Worm (Caenorhabditis elegans): ENCODE data around the gene F22H10.11.

F22H10.11 gene

ce11 chrX:16677672-16678071 lies 10.2 kb downstream of the F22H10.11 start, which contains the start of gene F22H10.3:
F22H10.3 (minus strand) TSS chrX:16677707.
- TF ChIP-seq F13C5.2 (tag; optimal IDR thresholded peaks at IDR 0.05) (no peak), pes-1 (GFP tag; IDR thresholded peaks at IDR 0.05) (no peak), hmg-4 (GFP tag; optimal IDR thresholded peaks at IDR 0.05) (no peak), sea-1 (GFP tag; conservative IDR thresholded peaks at IDR 0.05) (no peak), B0310.2 (tag; optimal IDR thresholded peaks at IDR 0.05) (no peak), ceh-36 (tag; optimal IDR thresholded peaks at IDR 0.05) (no peak), tbx-11 (GFP tag; IDR thresholded peaks at IDR 0.05) (no peak), scrt-1 (GFP tag; IDR thresholded peaks at IDR 0.05) (no peak), hnd-1 (tag; optimal IDR thresholded peaks at IDR 0.05) (no peak), tra-4 (tag; optimal IDR thresholded peaks at IDR 0.05) (no peak), hmbx-1 (tag; optimal IDR thresholded peaks at IDR 0.05) (no peak)

DNA sequence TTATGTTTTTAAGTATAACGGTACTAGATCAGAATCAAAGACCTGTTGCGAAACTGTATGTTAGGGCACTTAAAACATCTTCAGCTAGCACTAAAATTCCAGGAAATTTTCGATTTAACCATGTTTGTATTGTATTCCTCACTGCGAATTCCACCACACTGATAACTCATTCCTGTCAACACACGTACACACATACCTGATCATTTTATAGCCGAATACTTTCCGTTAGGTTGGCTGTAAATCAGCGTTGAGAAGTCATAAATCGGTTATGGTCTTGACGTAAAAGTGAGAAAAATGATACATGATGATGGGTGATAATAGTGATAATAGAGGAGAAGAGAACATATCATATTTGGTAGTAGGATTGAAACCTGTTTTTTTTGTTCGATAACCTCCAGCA lies 12.1 kb downstream of the F22H10.11 start:
- TF ChIP-seq sea-1 (GFP tag; conservative IDR thresholded peaks at IDR 0.05) (no peak), ceh-36 (tag; optimal IDR thresholded peaks at IDR 0.05) (no peak), tbx-11 (GFP tag; IDR thresholded peaks at IDR 0.05) (no peak), ama-1 (optimal IDR thresholded peaks at IDR 0.05) (no peak), scrt-1 (GFP tag; IDR thresholded peaks at IDR 0.05) (no peak), pes-1 (GFP tag; IDR thresholded peaks at IDR 0.05) (no peak), tbx-37 (GFP tag; conservative IDR thresholded peaks at IDR 0.05) (no peak), ceh-13 (GFP tag; optimal IDR thresholded peaks at IDR 0.05) (no peak), tra-4 (tag; optimal IDR thresholded peaks at IDR 0.05) (no peak), ets-7 (tag; optimal IDR thresholded peaks at IDR 0.05) (no peak), hmbx-1 (tag; optimal IDR thresholded peaks at IDR 0.05) (no peak), hmg-4 (GFP tag; optimal IDR thresholded peaks at IDR 0.05) (no peak), flt-1 (GFP tag; IDR thresholded peaks at IDR 0.05) (no peak), F13C5.2 (tag; optimal IDR thresholded peaks at IDR 0.05) (no peak), B0310.2 (tag; optimal IDR thresholded peaks at IDR 0.05) (no peak), aly-1 (tag; optimal IDR thresholded peaks at IDR 0.05) (no peak), hnd-1 (tag; optimal IDR thresholded peaks at IDR 0.05) (no peak)

- TF ChIP-seq aly-1 (tag; optimal IDR thresholded peaks at IDR 0.05) (no peak), ceh-36 (tag; optimal IDR thresholded peaks at IDR 0.05) (no peak), tra-4 (tag; optimal IDR thresholded peaks at IDR 0.05) (no peak), flt-1 (GFP tag; IDR thresholded peaks at IDR 0.05) (no peak), hnd-1 (tag; optimal IDR thresholded peaks at IDR 0.05) (no peak), F13C5.2 (tag; optimal IDR thresholded peaks at IDR 0.05) (no peak)
These were observed 13.2 kb downstream of the F22H10.11 start, which contains the start of gene tag-343 for ce11 chrX:16674632-16675031. tag-343 (minus strand) TSS chrX:16674732.

ce11 chrX:16672661-16673060 lies 15.2 kb downstream of the F22H10.11 start:
- no peak for TF ChIP-seq ets-7 (tag; optimal IDR thresholded peaks at IDR 0.05)
- TF ChIP-seq hmbx-1 (tag; optimal IDR thresholded peaks at IDR 0.05) = no peak
- TF ChIP-seq tbx-37 (GFP tag; conservative IDR thresholded peaks at IDR 0.05) = no peak
- TF ChIP-seq B0310.2 (tag; optimal IDR thresholded peaks at IDR 0.05) = no peak
- TF ChIP-seq flt-1 (GFP tag; IDR thresholded peaks at IDR 0.05) = no peak
- TF ChIP-seq pes-1 (GFP tag; IDR thresholded peaks at IDR 0.05) = no peak
- TF ChIP-seq F13C5.2 (tag; optimal IDR thresholded peaks at IDR 0.05) = no peak

DNA sequence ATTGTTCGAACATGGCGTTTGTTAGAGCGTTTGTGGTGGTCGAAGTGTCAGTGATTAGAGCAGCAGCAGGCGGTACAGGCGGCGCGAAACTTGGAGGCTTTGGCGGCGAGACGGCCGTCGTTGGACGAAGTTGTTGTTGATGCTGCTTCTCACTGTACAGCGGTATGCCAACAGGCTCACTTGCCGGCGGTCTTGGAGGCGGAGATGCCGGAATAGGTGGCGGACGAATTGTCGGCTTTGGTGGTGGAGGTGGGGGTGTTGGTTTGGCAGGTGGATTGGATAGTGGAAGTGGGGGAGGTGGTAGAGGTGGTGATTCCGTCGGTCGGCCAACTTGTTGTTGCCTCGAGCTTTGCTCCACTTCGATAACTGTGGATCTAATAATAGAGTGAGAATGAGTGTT lies 16.6 kb downstream of the F22H10.11 start:
- no peak for TF ChIP-seq pes-1 (GFP tag; IDR thresholded peaks at IDR 0.05)
- no peak for TF ChIP-seq tbx-11 (GFP tag; IDR thresholded peaks at IDR 0.05)
- TF ChIP-seq ceh-36 (tag; optimal IDR thresholded peaks at IDR 0.05) = no peak
- no peak for TF ChIP-seq hmg-4 (GFP tag; optimal IDR thresholded peaks at IDR 0.05)

DNA sequence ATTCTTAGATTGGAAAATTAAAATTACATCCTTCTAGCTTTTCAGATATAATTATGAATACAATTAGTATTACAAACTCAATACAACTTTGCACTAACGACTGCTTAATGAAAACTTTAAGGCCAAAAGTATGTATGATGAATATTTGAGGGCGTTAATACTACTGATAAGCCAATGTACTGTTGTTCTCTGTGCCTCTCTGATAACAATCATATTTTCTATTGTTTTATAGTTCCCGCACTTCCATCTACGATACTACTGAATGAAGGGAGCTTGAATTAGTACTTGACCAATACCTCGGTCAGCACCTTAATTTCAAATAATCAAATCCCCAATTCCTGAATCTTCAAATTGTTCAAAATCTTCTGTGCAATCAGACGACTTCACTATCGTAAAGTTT lies 18.7 kb downstream of the F22H10.11 start:
- TF ChIP-seq ets-7 (tag; optimal IDR thresholded peaks at IDR 0.05) (no peak), ceh-13 (GFP tag; optimal IDR thresholded peaks at IDR 0.05) (no peak), B0310.2 (tag; optimal IDR thresholded peaks at IDR 0.05) (no peak), ceh-36 (tag; optimal IDR thresholded peaks at IDR 0.05) (no peak), tbx-11 (GFP tag; IDR thresholded peaks at IDR 0.05) (no peak), sea-1 (GFP tag; conservative IDR thresholded peaks at IDR 0.05) (no peak), flt-1 (GFP tag; IDR thresholded peaks at IDR 0.05) (no peak), tra-4 (tag; optimal IDR thresholded peaks at IDR 0.05) (no peak), hmbx-1 (tag; optimal IDR thresholded peaks at IDR 0.05) (no peak), ama-1 (optimal IDR thresholded peaks at IDR 0.05) (no peak), hmg-4 (GFP tag; optimal IDR thresholded peaks at IDR 0.05) (no peak), F13C5.2 (tag; optimal IDR thresholded peaks at IDR 0.05) (no peak), pes-1 (GFP tag; IDR thresholded peaks at IDR 0.05) (no peak), aly-1 (tag; optimal IDR thresholded peaks at IDR 0.05) (no peak), scrt-1 (GFP tag; IDR thresholded peaks at IDR 0.05) (no peak), hnd-1 (tag; optimal IDR thresholded peaks at IDR 0.05) (no peak)

DNA sequence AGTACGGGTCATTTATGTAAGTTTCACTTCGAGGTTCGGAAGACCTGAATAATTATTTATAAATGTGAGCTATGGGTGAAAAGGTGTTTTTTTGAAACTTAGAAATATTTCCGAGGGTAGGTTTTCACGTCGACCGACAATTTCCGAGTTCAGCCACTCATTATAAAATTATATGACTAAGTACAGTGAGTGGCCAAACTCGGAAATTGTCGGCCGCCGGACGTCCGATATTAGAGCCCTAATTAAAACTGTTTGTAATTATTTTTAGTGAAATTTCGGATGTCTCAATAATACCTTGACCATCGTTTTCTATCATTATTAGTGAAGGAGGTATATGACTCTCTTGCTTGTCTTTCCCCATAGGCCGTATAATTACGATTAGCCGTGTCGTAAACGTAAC lies 20.3 kb downstream of the F22H10.11 start:
- no peak for TF ChIP-seq ceh-36 (tag; optimal IDR thresholded peaks at IDR 0.05)
- no peak for TF ChIP-seq B0310.2 (tag; optimal IDR thresholded peaks at IDR 0.05)
- no peak for TF ChIP-seq ets-7 (tag; optimal IDR thresholded peaks at IDR 0.05)
- TF ChIP-seq ama-1 (optimal IDR thresholded peaks at IDR 0.05) = no peak
- no peak for TF ChIP-seq tra-4 (tag; optimal IDR thresholded peaks at IDR 0.05)
- no peak for TF ChIP-seq tbx-37 (GFP tag; conservative IDR thresholded peaks at IDR 0.05)
- no peak for TF ChIP-seq scrt-1 (GFP tag; IDR thresholded peaks at IDR 0.05)
- TF ChIP-seq hmg-4 (GFP tag; optimal IDR thresholded peaks at IDR 0.05) = no peak
- TF ChIP-seq sea-1 (GFP tag; conservative IDR thresholded peaks at IDR 0.05) = no peak
- no peak for TF ChIP-seq pes-1 (GFP tag; IDR thresholded peaks at IDR 0.05)
- TF ChIP-seq hmbx-1 (tag; optimal IDR thresholded peaks at IDR 0.05) = no peak
- no peak for TF ChIP-seq flt-1 (GFP tag; IDR thresholded peaks at IDR 0.05)

DNA sequence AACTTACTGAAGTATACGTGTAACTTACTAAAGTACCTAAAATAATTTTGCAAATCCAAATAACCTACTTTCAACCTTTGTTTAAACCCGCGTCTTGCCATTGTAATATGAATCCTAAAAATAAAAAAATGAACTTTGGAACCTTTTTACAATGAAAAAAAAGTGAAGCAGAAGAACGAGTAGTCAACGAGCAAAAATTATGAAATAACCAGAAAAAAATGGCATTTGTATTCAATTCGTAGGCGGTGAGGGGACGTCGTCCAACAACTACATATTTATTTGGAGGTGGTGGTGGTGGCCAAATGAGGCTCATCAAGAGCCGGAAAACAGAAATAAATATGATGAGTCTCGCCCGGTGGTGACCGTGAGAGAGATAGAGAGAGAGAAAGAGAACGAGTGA lies 25.1 kb downstream of the F22H10.11 start, which contains the start of gene F43B10.1:
F43B10.1 (minus strand) TSS at position 101 of the 400 bp plus-strand sequence.
- TF ChIP-seq hmg-4 (GFP tag; optimal IDR thresholded peaks at IDR 0.05) (no peak), hnd-1 (tag; optimal IDR thresholded peaks at IDR 0.05) (no peak), ets-7 (tag; optimal IDR thresholded peaks at IDR 0.05) (no peak), sea-1 (GFP tag; conservative IDR thresholded peaks at IDR 0.05) (no peak), tra-4 (tag; optimal IDR thresholded peaks at IDR 0.05) (no peak), flt-1 (GFP tag; IDR thresholded peaks at IDR 0.05) (no peak), hmbx-1 (tag; optimal IDR thresholded peaks at IDR 0.05) (no peak), aly-1 (tag; optimal IDR thresholded peaks at IDR 0.05) (no peak), B0310.2 (tag; optimal IDR thresholded peaks at IDR 0.05) (no peak), ceh-13 (GFP tag; optimal IDR thresholded peaks at IDR 0.05) (no peak), scrt-1 (GFP tag; IDR thresholded peaks at IDR 0.05) (no peak), pes-1 (GFP tag; IDR thresholded peaks at IDR 0.05) (no peak), ama-1 (optimal IDR thresholded peaks at IDR 0.05) (no peak), F13C5.2 (tag; optimal IDR thresholded peaks at IDR 0.05) (no peak)

All from whole organism, early embryonic.